Fruit fly (Drosophila melanogaster) whole organism, embryonic: ENCODE results near the gene Ir31a.

Experiments
- BEAF-32 ChIP-seq: fragments of 200-800 bp; sonication (Bioruptor generic); optimal IDR thresholded peaks from 3 replicates; lab custom pipeline; 2017; ENCODE audit warnings: missing biosample characterization, missing genetic modification characterization, mild to moderate bottlenecking, moderate library complexity, missing genetic modification reagents
- Bgb ChIP-seq: fragments of 200-800 bp; sonication (Bioruptor generic); IDR thresholded peaks from 2 replicates; pipeline ENCODE4 v1.3.6; 2022; ENCODE audit warnings: missing biosample characterization, missing genetic modification characterization; ENCODE audit not compliant: partially characterized antibody
- CG10565 ChIP-seq: fragments of 200-800 bp; sonication (Bioruptor generic); optimal IDR thresholded peaks from 3 replicates; lab custom pipeline; 2016; ENCODE audit warnings: missing biosample characterization, mild to moderate bottlenecking, missing genetic modification characterization
- CG13287 ChIP-seq: fragments of 200-800 bp; sonication (Bioruptor generic); IDR thresholded peaks from 2 replicates; pipeline ENCODE4 v1.3.6; 2022; ENCODE audit warnings: missing biosample characterization, missing genetic modification characterization; ENCODE audit not compliant: partially characterized antibody
- CG14050 ChIP-seq: fragments of 200-800 bp; sonication (Bioruptor generic); IDR thresholded peaks from 3 replicates; pipeline ENCODE4 v1.3.6; 2022; ENCODE audit warnings: missing biosample characterization, missing genetic modification characterization
- CG14710 ChIP-seq: fragments of 200-800 bp; sonication (Bioruptor generic); optimal IDR thresholded peaks from 3 replicates; lab custom pipeline; 2019; ENCODE audit warnings: missing biosample characterization, mild to moderate bottlenecking, missing genetic modification characterization, moderate library complexity
- CG15514 ChIP-seq: fragments of 200-800 bp; sonication (Bioruptor generic); optimal IDR thresholded peaks from 3 replicates; lab custom pipeline; 2017; ENCODE audit warnings: missing biosample characterization, missing genetic modification characterization, mild to moderate bottlenecking, moderate library complexity, missing genetic modification reagents
- CG16813 ChIP-seq: fragments of 200-800 bp; sonication (Bioruptor generic); IDR thresholded peaks from 3 replicates; pipeline ENCODE4 v1.3.6; 2022; ENCODE audit warnings: missing biosample characterization, missing genetic modification characterization; ENCODE audit not compliant: partially characterized antibody
- CG16815 ChIP-seq: fragments of 200-800 bp; sonication (Bioruptor generic); optimal IDR thresholded peaks from 3 replicates; lab custom pipeline; 2017; ENCODE audit warnings: missing biosample characterization, mild to moderate bottlenecking, missing genetic modification characterization
- CG17912 ChIP-seq: fragments of 200-800 bp; sonication (Bioruptor generic); optimal IDR thresholded peaks from 2 replicates; lab custom pipeline; 2018; ENCODE audit warnings: missing biosample characterization, mild to moderate bottlenecking, missing genetic modification characterization
- CG2116 ChIP-seq: fragments of 200-800 bp; sonication (Bioruptor generic); optimal IDR thresholded peaks from 3 replicates; lab custom pipeline; 2018; ENCODE audit warnings: missing biosample characterization, mild to moderate bottlenecking, missing genetic modification characterization
- CG30020 ChIP-seq: fragments of 200-800 bp; optimal IDR thresholded peaks from 2 replicates; lab custom pipeline; 2019; ENCODE audit warnings: missing biosample characterization, mild to moderate bottlenecking, missing genetic modification characterization, moderate library complexity
- CG31365 ChIP-seq: fragments of 200-800 bp; sonication (Bioruptor generic); optimal IDR thresholded peaks from 2 replicates; lab custom pipeline; 2018; ENCODE audit warnings: missing biosample characterization, mild to moderate bottlenecking, missing genetic modification characterization
- CG4617 ChIP-seq: fragments of 200-800 bp; sonication (Bioruptor generic); optimal IDR thresholded peaks from 3 replicates; lab custom pipeline; 2016; ENCODE audit warnings: missing biosample characterization, missing genetic modification characterization, borderline replicate concordance
- CG5953 ChIP-seq: fragments of 200-800 bp; sonication (Bioruptor generic); IDR thresholded peaks from 2 replicates; pipeline ENCODE4 v1.3.6; 2022; ENCODE audit warnings: missing biosample characterization, missing genetic modification characterization
- CG8290 ChIP-seq, 3 experiments: fragments of 200-800 bp; sonication (Bioruptor generic); optimal IDR thresholded peaks; 2 replicates each; lab custom pipeline; 2016 to 2019; ENCODE audit warnings: missing biosample characterization in 3 of 3, missing genetic modification characterization in 3 of 3, mild to moderate bottlenecking in 2 of 3, moderate library complexity in 1 of 3
- Camta ChIP-seq: fragments of 200-800 bp; sonication (Bioruptor generic); optimal IDR thresholded peaks from 2 replicates; lab custom pipeline; 2016; ENCODE audit warnings: missing biosample characterization, missing genetic modification characterization
- CoRest ChIP-seq: fragments of 200-800 bp; sonication (Bioruptor generic); optimal IDR thresholded peaks from 3 replicates; lab custom pipeline; 2018; ENCODE audit warnings: missing biosample characterization, mild to moderate bottlenecking, missing genetic modification characterization, moderate library complexity
- Dp ChIP-seq: fragments of 200-800 bp; sonication (Bioruptor generic); optimal IDR thresholded peaks from 2 replicates; lab custom pipeline; 2018; ENCODE audit warnings: missing biosample characterization, mild to moderate bottlenecking, missing genetic modification characterization, moderate library complexity
- Dref ChIP-seq: fragments of 200-800 bp; sonication (Bioruptor generic); IDR thresholded peaks from 2 replicates; pipeline ENCODE4 v1.3.6; 2022; ENCODE audit warnings: missing biosample characterization, missing genetic modification characterization
- E2f2 ChIP-seq: fragments of 200-800 bp; sonication (Bioruptor generic); IDR thresholded peaks from 2 replicates; pipeline ENCODE4 v1.3.6; 2022; ENCODE audit warnings: missing biosample characterization, missing genetic modification characterization
- Eip74EF ChIP-seq, 2 experiments: fragments of 200-800 bp in 1 of 2; fragments of >200 bp in 1 of 2; sonication (Bioruptor generic) in 1 of 2; optimal IDR thresholded peaks; 2 replicates each; lab custom pipeline; 2017 to 2019; ENCODE audit warnings: missing biosample characterization in 2 of 2, missing genetic modification characterization in 2 of 2, mild to moderate bottlenecking in 1 of 2, moderate library complexity in 1 of 2
- Ets97D ChIP-seq: fragments of 200-800 bp; sonication (Bioruptor generic); optimal IDR thresholded peaks from 3 replicates; lab custom pipeline; 2016; ENCODE audit warnings: missing biosample characterization, missing genetic modification characterization
- HLH4C ChIP-seq: fragments of 200-800 bp; sonication (Bioruptor generic); IDR thresholded peaks from 3 replicates; pipeline ENCODE4 v1.3.6; 2022; ENCODE audit warnings: missing biosample characterization, missing genetic modification characterization; ENCODE audit not compliant: partially characterized antibody
- HmgZ ChIP-seq: fragments of 200-800 bp; sonication (Bioruptor generic); optimal IDR thresholded peaks from 2 replicates; lab custom pipeline; 2018; ENCODE audit warnings: missing biosample characterization, mild to moderate bottlenecking, missing genetic modification characterization
- Lhr ChIP-seq: fragments of 200-800 bp; sonication (Bioruptor generic); optimal IDR thresholded peaks from 3 replicates; lab custom pipeline; 2017; ENCODE audit warnings: mild to moderate bottlenecking, missing biosample characterization, missing genetic modification reagents, missing genetic modification characterization
- Myb ChIP-seq: fragments of 200-800 bp; sonication (Bioruptor generic); optimal IDR thresholded peaks from 2 replicates; lab custom pipeline; 2016; ENCODE audit warnings: missing biosample characterization, missing genetic modification characterization
- NFAT ChIP-seq: fragments of 200-800 bp; sonication (Bioruptor generic); IDR thresholded peaks from 2 replicates; pipeline ENCODE4 v1.3.6; 2022; ENCODE audit warnings: missing biosample characterization, missing genetic modification characterization
- Scr ChIP-seq: fragments of 200-800 bp; sonication (Bioruptor generic); IDR thresholded peaks from 2 replicates; pipeline ENCODE4 v1.3.6; 2022; ENCODE audit warnings: missing biosample characterization, missing genetic modification characterization; ENCODE audit not compliant: partially characterized antibody
- Sin3A ChIP-seq: fragments of >200 bp; optimal IDR thresholded peaks from 2 replicates; lab custom pipeline; 2018
- Sry-β ChIP-seq: fragments of 200-800 bp; sonication (Bioruptor generic); optimal IDR thresholded peaks from 2 replicates; lab custom pipeline; 2018; ENCODE audit warnings: missing biosample characterization, mild to moderate bottlenecking, missing genetic modification characterization, moderate library complexity
- Sry-δ ChIP-seq: fragments of 200-800 bp; sonication (Bioruptor generic); optimal IDR thresholded peaks from 2 replicates; lab custom pipeline; 2016; ENCODE audit warnings: missing biosample characterization, missing genetic modification characterization
- YL-1 ChIP-seq: fragments of 200-800 bp; sonication (Bioruptor generic); optimal IDR thresholded peaks from 3 replicates; lab custom pipeline; 2017; ENCODE audit warnings: missing biosample characterization, mild to moderate bottlenecking, missing genetic modification characterization
- esg ChIP-seq: fragments of 200-800 bp; sonication (Bioruptor generic); conservative IDR thresholded peaks from 2 replicates; pipeline ENCODE4 v1.3.6; 2022; ENCODE audit warnings: missing biosample characterization, missing genetic modification characterization
- gfzf ChIP-seq: fragments of 200-800 bp; sonication (Bioruptor generic); optimal IDR thresholded peaks from 2 replicates; lab custom pipeline; 2016; ENCODE audit warnings: missing biosample characterization, mild to moderate bottlenecking, missing genetic modification characterization, moderate library complexity
- grau ChIP-seq: fragments of 200-800 bp; optimal IDR thresholded peaks from 3 replicates; lab custom pipeline; 2019; ENCODE audit warnings: missing biosample characterization, mild to moderate bottlenecking, missing genetic modification characterization, moderate library complexity
- inv ChIP-seq: fragments of 200-800 bp; sonication (Bioruptor generic); IDR thresholded peaks from 2 replicates; pipeline ENCODE4 v1.3.6; 2022; ENCODE audit warnings: missing biosample characterization, missing genetic modification characterization; ENCODE audit not compliant: partially characterized antibody
- nmo ChIP-seq: fragments of 200-800 bp; sonication (Bioruptor generic); optimal IDR thresholded peaks from 2 replicates; lab custom pipeline; 2018; ENCODE audit warnings: missing biosample characterization, mild to moderate bottlenecking, missing genetic modification characterization, moderate library complexity
- pfk ChIP-seq: fragments of 200-800 bp; sonication (Bioruptor generic); optimal IDR thresholded peaks from 2 replicates; lab custom pipeline; 2018; ENCODE audit warnings: missing biosample characterization, mild to moderate bottlenecking, missing genetic modification characterization, moderate library complexity
- phol ChIP-seq: fragments of 200-800 bp; sonication (Bioruptor generic); optimal IDR thresholded peaks from 3 replicates; lab custom pipeline; 2018; ENCODE audit warnings: missing biosample characterization, mild to moderate bottlenecking, missing genetic modification characterization, moderate library complexity
- pita ChIP-seq: fragments of 200-800 bp; sonication (Bioruptor generic); optimal IDR thresholded peaks from 2 replicates; lab custom pipeline; 2017; ENCODE audit warnings: missing biosample characterization, mild to moderate bottlenecking, missing genetic modification characterization
- pzg ChIP-seq: fragments of 200-800 bp; sonication (Bioruptor generic); optimal IDR thresholded peaks from 3 replicates; lab custom pipeline; 2018; ENCODE audit warnings: missing biosample characterization, mild to moderate bottlenecking, missing genetic modification characterization, moderate library complexity
- row ChIP-seq: fragments of 200-800 bp; sonication (Bioruptor generic); IDR thresholded peaks from 3 replicates; pipeline ENCODE4 v1.3.6; 2022; ENCODE audit warnings: missing biosample characterization, missing genetic modification characterization
- sim ChIP-seq: fragments of 200-800 bp; sonication (Bioruptor generic); IDR thresholded peaks from 2 replicates; pipeline ENCODE4 v1.3.6; 2022; ENCODE audit warnings: missing biosample characterization, missing genetic modification characterization
- sug ChIP-seq: fragments of 200-800 bp; optimal IDR thresholded peaks from 2 replicates; lab custom pipeline; 2019; ENCODE audit warnings: missing biosample characterization, mild to moderate bottlenecking, missing genetic modification characterization, moderate library complexity
- tio ChIP-seq: fragments of 200-800 bp; sonication (Bioruptor generic); optimal IDR thresholded peaks from 2 replicates; lab custom pipeline; 2017; ENCODE audit warnings: missing biosample characterization, missing genetic modification characterization, inconsistent platforms
- trem ChIP-seq: fragments of 200-800 bp; optimal IDR thresholded peaks from 3 replicates; lab custom pipeline; 2019; ENCODE audit warnings: missing biosample characterization, mild to moderate bottlenecking, missing genetic modification characterization, moderate library complexity
- unc-4 ChIP-seq: fragments of 200-800 bp; sonication (Bioruptor generic); IDR thresholded peaks from 2 replicates; pipeline ENCODE4 v1.3.6; 2022; ENCODE audit warnings: missing biosample characterization, missing genetic modification characterization; ENCODE audit not compliant: partially characterized antibody

Gene Ir31a

dm6 chr2L:10379865-10380264 lies 25.5 kb upstream of the Ir31a start, which contains the start of gene gny:
TSS of gene gny (plus strand) at chr2L:10380103.
- TF ChIP-seq CG16813 = peak; percentile 39; the same call in 2 of the 3 replicates
- TF ChIP-seq NFAT = no peak
- TF ChIP-seq CG14710 (tag; lab: Kevin White, UChicago) = peak; percentile 3
- TF ChIP-seq CG10565 (GFP tag; lab: Kevin White, UChicago) = no peak
- TF ChIP-seq trem (tag; lab: Kevin White, UChicago) = peak; percentile 24
- peak; percentile 85 for TF ChIP-seq Dref (GFP tag; lab: Robert Waterston, UW)
- peak; percentile 87 for TF ChIP-seq Sry-δ (GFP tag; lab: Kevin White, UChicago)
- TF ChIP-seq CG5953 (GFP tag; lab: Robert Waterston, UW) = no peak
- TF ChIP-seq tio = no peak
- peak; percentile 97 for TF ChIP-seq CG30020
- peak; percentile 6 for TF ChIP-seq CG15514
- peak; percentile 70 for TF ChIP-seq sug (tag; lab: Kevin White, UChicago)
- peak; percentile 74 for TF ChIP-seq Dp (GFP tag; lab: Kevin White, UChicago)
- TF ChIP-seq Lhr (GFP tag; lab: Kevin White, UChicago) = peak; percentile 15
- peak; percentile 42; the same call in 1 of the 2 replicates for TF ChIP-seq CG13287 (GFP tag; lab: Robert Waterston, UW)
- TF ChIP-seq E2f2 = peak; percentile 77
- peak; percentile 40 for TF ChIP-seq YL-1 (GFP tag; lab: Kevin White, UChicago)
- peak; percentile 32 for TF ChIP-seq HmgZ (tag; lab: Kevin White, UChicago)
- TF ChIP-seq sim (GFP tag; lab: Robert Waterston, UW) = no peak
- peak; percentile 38; the same call in 1 of the 2 replicates for TF ChIP-seq Bgb
- TF ChIP-seq CG31365 = no peak
- peak; percentile 97 for TF ChIP-seq pfk (GFP tag; lab: Kevin White, UChicago)
- TF ChIP-seq phol (tag; lab: Kevin White, UChicago) = peak; percentile 9
- TF ChIP-seq CG16815 (GFP tag; lab: Kevin White, UChicago) = no peak
- TF ChIP-seq CG2116 (GFP tag; lab: Kevin White, UChicago) = peak; percentile 35
- TF ChIP-seq Eip74EF (GFP tag; optimal IDR thresholded peaks at IDR 0.05; lab: Kevin White, UChicago) = no peak
- peak; percentile 29 for TF ChIP-seq Scr (GFP tag; lab: Robert Waterston, UW)
- no peak for TF ChIP-seq Camta (GFP tag; lab: Kevin White, UChicago)
- TF ChIP-seq Ets97D (GFP tag; lab: Kevin White, UChicago) = peak; percentile 26
- peak; percentile 26; the same call in 1 of the 3 replicates for TF ChIP-seq row (GFP tag; lab: Robert Waterston, UW)
- peak; percentile 20 for TF ChIP-seq CoRest
- TF ChIP-seq HLH4C (GFP tag; lab: Robert Waterston, UW) = peak; percentile 49; the same call in 2 of the 3 replicates
- TF ChIP-seq inv (GFP tag; lab: Robert Waterston, UW) = no peak
- TF ChIP-seq Myb = peak; percentile 82
- peak; percentile 19 for TF ChIP-seq gfzf (GFP tag; lab: Kevin White, UChicago)
- peak; percentile 3 for TF ChIP-seq nmo (GFP tag; lab: Kevin White, UChicago)
- no peak for TF ChIP-seq grau (tag; lab: Kevin White, UChicago)
- TF ChIP-seq CG14050 (GFP tag; lab: Robert Waterston, UW) = no peak
- peak; percentile 81 for TF ChIP-seq pzg (GFP tag; lab: Kevin White, UChicago)
- 0 out of 2 replicates have a peak, but pooled peaks have one; percentile 31 for TF ChIP-seq unc-4 (GFP tag; lab: Robert Waterston, UW)
- peak; percentile 43 for TF ChIP-seq BEAF-32
- TF ChIP-seq esg (GFP tag; lab: Robert Waterston, UW) = no peak
- TF ChIP-seq pita (GFP tag; lab: Kevin White, UChicago) = no peak
- TF ChIP-seq Sin3A = peak; percentile 2
- TF ChIP-seq CG4617 = peak; percentile 47
- TF ChIP-seq Sry-β (GFP tag; lab: Kevin White, UChicago) = no peak
- TF ChIP-seq CG8290 (GFP tag; optimal IDR thresholded peaks at IDR 0.05; lab: Kevin White, UChicago) = no peak
- TF ChIP-seq CG8290 (tag; optimal IDR thresholded peaks at IDR 0.05; lab: Kevin White, UChicago) = peak in 1 of 2 experiments; percentile 61
- TF ChIP-seq CG17912 = no peak
